Worm (Caenorhabditis elegans) whole organism, late embryonic: Measurements from ENCODE around the gene glr-4.

Experiments used
- C38D4.7 ChIP-seq: fragments of 200-800 bp; sonication (Bioruptor generic); optimal IDR thresholded peaks from 2 replicates; lab custom pipeline; 2018; ENCODE audit warnings: mild to moderate bottlenecking, missing genetic modification characterization, moderate library complexity, missing compliant biosample characterization
- F13H6.1 ChIP-seq: sonication (generic microtip); optimal IDR thresholded peaks from 2 replicates; lab custom pipeline; 2016; ENCODE audit warnings: missing genetic modification characterization, missing compliant biosample characterization
- ahr-1 ChIP-seq: sonication (generic microtip); optimal IDR thresholded peaks from 2 replicates; lab custom pipeline; 2016; ENCODE audit warnings: missing genetic modification characterization, missing compliant biosample characterization
- ceh-14 ChIP-seq: sonication (generic microtip); optimal IDR thresholded peaks from 2 replicates; lab custom pipeline; 2016; ENCODE audit warnings: missing genotype, missing genetic modification characterization, missing compliant biosample characterization
- ceh-2 ChIP-seq: sonication (generic microtip); optimal IDR thresholded peaks from 2 replicates; lab custom pipeline; 2016; ENCODE audit warnings: missing genotype, missing genetic modification characterization, missing compliant biosample characterization
- ceh-24 ChIP-seq: sonication (generic microtip); optimal IDR thresholded peaks from 2 replicates; lab custom pipeline; 2016; ENCODE audit warnings: mild to moderate bottlenecking, missing genetic modification characterization, missing compliant biosample characterization
- ceh-30 ChIP-seq: fragments of 150-350 bp; optimal IDR thresholded peaks from 2 replicates; lab custom pipeline; 2014; ENCODE audit warnings: missing biosample characterization, missing genetic modification characterization
- ceh-31 ChIP-seq: sonication (generic microtip); optimal IDR thresholded peaks from 2 replicates; lab custom pipeline; 2016; ENCODE audit warnings: missing genetic modification characterization, missing compliant biosample characterization
- ceh-45 ChIP-seq: fragments of 200-800 bp; sonication (Bioruptor generic); IDR thresholded peaks from 2 replicates; pipeline ENCODE4 v1.3.6; 2022; ENCODE audit warnings: missing genetic modification reagents, missing genetic modification characterization, missing compliant biosample characterization
- ceh-6 ChIP-seq: fragments of 200-800 bp; sonication (Bioruptor generic); optimal IDR thresholded peaks from 2 replicates; lab custom pipeline; 2018; ENCODE audit warnings: mild to moderate bottlenecking, missing genetic modification characterization, missing compliant biosample characterization
- ceh-9 ChIP-seq: sonication (generic microtip); optimal IDR thresholded peaks from 2 replicates; lab custom pipeline; 2016; ENCODE audit warnings: mild to moderate bottlenecking, missing genetic modification characterization, inconsistent platforms, missing compliant biosample characterization
- dmd-4 ChIP-seq: sonication (generic microtip); optimal IDR thresholded peaks from 2 replicates; lab custom pipeline; 2016; ENCODE audit warnings: borderline replicate concordance, missing genetic modification characterization, missing compliant biosample characterization
- elt-2 ChIP-seq: sonication (generic microtip); optimal IDR thresholded peaks from 2 replicates; lab custom pipeline; 2016; ENCODE audit warnings: missing genetic modification reagents, missing genetic modification characterization, missing compliant biosample characterization
- elt-4 ChIP-seq: sonication (generic microtip); optimal IDR thresholded peaks from 2 replicates; lab custom pipeline; 2016; ENCODE audit warnings: missing genetic modification characterization, missing compliant biosample characterization
- ets-4 ChIP-seq: sonication (generic microtip); optimal IDR thresholded peaks from 2 replicates; lab custom pipeline; 2016; ENCODE audit warnings: missing genetic modification characterization, missing compliant biosample characterization
- fkh-6 ChIP-seq: sonication (generic microtip); optimal IDR thresholded peaks from 2 replicates; lab custom pipeline; 2016; ENCODE audit warnings: missing genetic modification characterization, missing compliant biosample characterization
- gmeb-2 ChIP-seq: sonication (generic microtip); optimal IDR thresholded peaks from 2 replicates; lab custom pipeline; 2016; ENCODE audit warnings: missing genetic modification characterization, inconsistent platforms, missing compliant biosample characterization
- hlh-6 ChIP-seq: sonication (generic microtip); optimal IDR thresholded peaks from 2 replicates; lab custom pipeline; 2016; ENCODE audit warnings: missing genotype, missing genetic modification characterization, missing compliant biosample characterization
- madf-2 ChIP-seq: sonication (generic microtip); optimal IDR thresholded peaks from 2 replicates; lab custom pipeline; 2017; ENCODE audit warnings: missing genetic modification characterization, missing compliant biosample characterization
- pat-9 ChIP-seq: fragments of 200-800 bp; sonication (Bioruptor generic); optimal IDR thresholded peaks from 2 replicates; lab custom pipeline; 2018; ENCODE audit warnings: mild to moderate bottlenecking, missing genetic modification characterization, moderate library complexity, missing compliant biosample characterization
- rnt-1 ChIP-seq: sonication (generic microtip); optimal IDR thresholded peaks from 2 replicates; lab custom pipeline; 2016; ENCODE audit warnings: missing genetic modification characterization, missing compliant biosample characterization
- sox-4 ChIP-seq: sonication (generic microtip); optimal IDR thresholded peaks from 2 replicates; lab custom pipeline; 2017; ENCODE audit warnings: mild to moderate bottlenecking, missing genetic modification characterization, inconsistent platforms, missing compliant biosample characterization
- unc-42 ChIP-seq: sonication (generic microtip); optimal IDR thresholded peaks from 2 replicates; lab custom pipeline; 2016; ENCODE audit warnings: missing genotype, missing genetic modification characterization, missing compliant biosample characterization
- unc-55 ChIP-seq: sonication (generic microtip); optimal IDR thresholded peaks from 2 replicates; lab custom pipeline; 2017; ENCODE audit warnings: missing biosample characterization, missing genetic modification reagents, missing genetic modification characterization
- zip-5 ChIP-seq: sonication (generic microtip); optimal IDR thresholded peaks from 2 replicates; lab custom pipeline; 2016; ENCODE audit warnings: missing genetic modification characterization, missing compliant biosample characterization

glr-4 gene

DNA sequence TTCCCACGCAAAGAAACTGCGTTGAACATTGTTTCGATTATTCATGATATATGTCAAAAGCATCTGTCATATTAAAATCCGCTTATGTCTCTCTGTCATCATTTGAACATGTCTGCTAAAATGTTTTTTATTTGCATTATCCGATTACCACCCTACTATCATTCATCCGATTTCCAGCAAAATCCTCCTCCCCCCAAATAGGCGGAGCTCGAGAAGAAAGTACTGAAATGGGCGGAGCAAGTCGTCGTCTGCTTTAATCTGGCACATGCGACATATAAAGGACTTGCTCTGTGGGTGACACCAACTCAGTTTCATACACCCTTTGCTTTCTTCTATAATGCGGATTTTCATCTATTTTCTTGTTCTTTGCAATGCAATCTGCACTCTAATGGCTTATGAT lies 37.9 kb upstream of the glr-4 start, which contains the start of gene T09A5.14:
Gene T09A5.14 (plus strand): TSS at position 301 of the 400 bp plus-strand sequence.
- TF ChIP-seq gmeb-2 (tag; lab: Kevin White, UChicago) (no peak), ceh-14 (tag; lab: Kevin White, UChicago) (no peak), ceh-9 (tag; lab: Kevin White, UChicago) (no peak)

ce11 chrII:7829616-7830015 lies 35.5 kb upstream of the glr-4 start:
- TF ChIP-seq unc-55 (GFP tag; lab: Kevin White, UChicago) (no peak), F13H6.1 (no peak)

ce11 chrII:7827883-7828282 lies 33.8 kb upstream of the glr-4 start:
- no peak for TF ChIP-seq pat-9 (tag; lab: Kevin White, UChicago)
- peak; percentile 93 for TF ChIP-seq elt-2 (tag; lab: Kevin White, UChicago)

DNA sequence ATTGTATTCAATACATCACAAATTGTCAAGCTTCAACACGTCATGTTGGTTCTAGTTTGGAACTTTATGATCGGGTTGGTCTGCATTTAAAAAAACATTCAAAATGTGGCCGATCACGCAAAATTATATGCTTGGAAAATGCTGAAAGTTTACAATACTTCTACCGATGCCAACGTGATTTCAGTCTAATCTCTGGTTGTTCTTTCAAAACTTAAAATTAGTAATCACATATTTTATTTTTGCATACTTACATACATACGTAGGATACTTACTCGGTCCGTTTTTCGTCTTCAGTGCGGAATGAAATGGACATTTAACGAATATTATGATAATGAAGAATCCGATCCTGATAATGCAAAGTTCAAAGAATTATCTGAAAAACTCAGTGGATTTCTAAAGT lies 31.0 kb upstream of the glr-4 start, which contains the start of gene srw-62:
Gene srw-62 (plus strand): TSS at position 301 of the 400 bp plus-strand sequence.
- TF ChIP-seq F13H6.1: no peak
- no peak for TF ChIP-seq sox-4 (tag; lab: Kevin White, UChicago)
- TF ChIP-seq ceh-45 (GFP tag; lab: Robert Waterston, UW): no peak
- TF ChIP-seq ceh-6 (GFP tag; lab: Kevin White, UChicago): no peak
- no peak for TF ChIP-seq zip-5 (tag; lab: Kevin White, UChicago)
- no peak for TF ChIP-seq ceh-24 (tag; lab: Kevin White, UChicago)

DNA sequence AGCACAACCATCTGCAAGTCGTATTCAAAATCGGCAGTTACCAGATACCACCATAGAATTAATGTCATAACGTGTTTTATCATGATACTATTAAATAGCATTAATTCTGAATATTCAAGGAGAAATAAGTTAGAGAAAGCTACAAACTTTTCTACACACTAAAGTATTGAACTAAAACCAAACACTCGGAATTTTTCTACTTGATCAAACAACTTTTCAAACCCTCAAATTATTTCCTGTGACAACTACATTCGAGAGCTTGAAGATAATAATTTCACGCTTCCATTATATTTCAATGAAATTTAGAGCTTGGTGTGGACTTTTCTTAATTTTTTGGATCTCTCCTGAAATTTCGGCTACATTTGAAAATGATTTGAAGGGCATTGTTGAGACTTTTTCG lies 28.3 kb upstream of the glr-4 start, which contains the start of gene irld-47:
Gene irld-47 (minus strand): TSS at position 101 of the 400 bp plus-strand sequence.
- TF ChIP-seq F13H6.1: no peak
- TF ChIP-seq pat-9 (tag; lab: Kevin White, UChicago): no peak
- no peak for TF ChIP-seq hlh-6
- no peak for TF ChIP-seq fkh-6
- TF ChIP-seq rnt-1 (tag; lab: Kevin White, UChicago): no peak
- no peak for TF ChIP-seq ahr-1 (tag; lab: Kevin White, UChicago)
- TF ChIP-seq C38D4.7 (GFP tag; lab: Kevin White, UChicago): no peak
- TF ChIP-seq, all 69 proteins: peak for 0

- TF ChIP-seq elt-2 (tag; lab: Kevin White, UChicago) (peak; percentile 91), unc-42 (tag; lab: Kevin White, UChicago) (no peak), ets-4 (tag; lab: Kevin White, UChicago) (no peak), dmd-4 (tag; lab: Kevin White, UChicago) (no peak), madf-2 (tag; lab: Kevin White, UChicago) (no peak)
Observed at ce11 chrII:7819359-7819758, 25.2 kb upstream of the glr-4 start.

DNA sequence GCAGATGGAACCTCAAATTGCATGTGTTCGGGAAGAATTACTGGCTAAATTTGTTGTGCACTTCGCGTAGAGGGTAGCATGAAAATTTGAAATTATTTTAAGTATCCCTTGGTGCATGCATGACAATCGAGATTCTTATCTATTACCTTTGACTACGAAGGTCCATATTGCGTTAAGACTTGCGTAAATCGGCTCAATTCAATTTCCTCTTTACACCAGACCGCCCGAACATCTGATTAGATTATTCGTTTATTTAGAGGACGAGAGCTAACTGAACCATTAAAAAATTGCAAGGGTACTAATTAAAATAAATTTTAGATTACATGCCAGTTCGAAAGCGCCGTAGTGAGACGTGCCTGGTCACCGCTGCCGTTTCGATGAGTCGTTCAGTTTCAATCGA lies 23.5 kb upstream of the glr-4 start:
- no peak for TF ChIP-seq ceh-30
- TF ChIP-seq elt-2 (tag; lab: Kevin White, UChicago): peak; percentile 19
- TF ChIP-seq unc-42 (tag; lab: Kevin White, UChicago): peak; percentile 68

DNA sequence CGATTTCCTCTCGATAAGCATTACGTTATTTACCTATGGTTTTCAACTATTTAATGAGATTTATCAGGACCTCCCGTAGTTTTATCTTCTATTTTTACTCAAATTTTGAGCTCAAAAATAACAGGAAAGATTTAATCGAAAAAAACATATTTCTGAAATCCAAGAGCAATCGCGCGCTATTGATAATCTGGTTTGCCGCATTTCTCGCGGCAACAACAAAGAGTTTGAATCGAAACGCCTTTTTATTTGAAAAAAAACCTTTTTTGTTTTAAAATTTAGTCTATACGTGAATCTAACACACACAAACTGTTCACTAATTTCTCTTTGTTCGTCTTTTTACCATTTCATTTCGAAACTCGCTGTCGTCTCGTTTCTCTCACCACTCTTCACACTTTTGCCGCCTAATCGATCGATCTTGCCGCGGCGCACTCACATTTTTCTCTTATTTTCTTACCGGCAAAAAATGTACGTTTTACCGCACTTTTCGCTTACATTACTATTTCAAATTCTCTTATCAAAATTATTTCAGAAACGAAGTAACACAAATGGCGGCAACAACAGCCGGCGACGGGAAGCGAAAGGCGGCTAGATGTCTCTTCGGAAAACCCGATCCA lies 22.1 kb upstream of the glr-4 start, which contains the start of gene cki-2:
Gene cki-2 (plus strand): TSS at position 337 of the 614 bp plus-strand sequence.
- TF ChIP-seq F13H6.1 (no peak), unc-42 (tag; lab: Kevin White, UChicago) (peak; percentile 38)

ce11 chrII:7815406-7815805 lies 21.3 kb upstream of the glr-4 start:
- TF ChIP-seq elt-4: no peak
- no peak for TF ChIP-seq ceh-2 (tag; lab: Kevin White, UChicago)
- peak; percentile 15 for TF ChIP-seq unc-55 (GFP tag; lab: Kevin White, UChicago)
- peak; percentile 23 for TF ChIP-seq ceh-31 (tag; lab: Kevin White, UChicago)
- no peak for TF ChIP-seq sox-4 (tag; lab: Kevin White, UChicago)
- no peak for TF ChIP-seq gmeb-2 (tag; lab: Kevin White, UChicago)
